Fruit fly (Drosophila melanogaster) whole organism, wandering third instar larva: Measurements from ENCODE around the gene CG43367.

Experiments used
- CG32264 ChIP-seq: fragments of 200-800 bp; sonication (Bioruptor generic); optimal IDR thresholded peaks from 2 replicates; lab custom pipeline; 2016; ENCODE audit warnings: missing biosample characterization, missing genetic modification characterization
- GATAd ChIP-seq: sonication (Bioruptor generic); optimal IDR thresholded peaks from 2 replicates; lab custom pipeline; 2016; ENCODE audit warnings: missing biosample characterization, missing genetic modification characterization
- HLH106 ChIP-seq: fragments of 200-800 bp; optimal IDR thresholded peaks from 3 replicates; lab custom pipeline; 2019; ENCODE audit warnings: missing biosample characterization, mild to moderate bottlenecking, missing genetic modification characterization, moderate library complexity
- Hnf4 ChIP-seq: fragments of 200-800 bp; sonication (Bioruptor generic); optimal IDR thresholded peaks from 2 replicates; lab custom pipeline; 2016; ENCODE audit warnings: missing biosample characterization, mild to moderate bottlenecking, missing genetic modification characterization
- Hr78 ChIP-seq: fragments of >200 bp; optimal IDR thresholded peaks from 2 replicates; lab custom pipeline; 2017; ENCODE audit warnings: missing biosample characterization, missing genetic modification characterization
- Sp1 ChIP-seq: fragments of 200-800 bp; sonication (Bioruptor generic); optimal IDR thresholded peaks from 3 replicates; lab custom pipeline; 2019; ENCODE audit warnings: missing biosample characterization, mild to moderate bottlenecking, missing genetic modification characterization, moderate library complexity
- brk ChIP-seq: fragments of 200-800 bp; sonication (Bioruptor generic); optimal IDR thresholded peaks from 2 replicates; lab custom pipeline; 2016; ENCODE audit warnings: missing biosample characterization, mild to moderate bottlenecking, missing genetic modification characterization
- dl ChIP-seq, 2 experiments: fragments of 175-275, 200-275 bp in 1 of 2; fragments of 200-275 bp in 1 of 2; sonication (Bioruptor generic); optimal IDR thresholded peaks; lab custom pipeline; 2018; ENCODE audit warnings: mild to moderate bottlenecking in 2 of 2, missing biosample characterization in 2 of 2, missing genetic modification characterization in 2 of 2, moderate library complexity in 2 of 2; ENCODE audit not compliant: partially characterized antibody in 2 of 2, insufficient read depth in 1 of 2
- h ChIP-seq: fragments of 200-800 bp; sonication (Bioruptor generic); optimal IDR thresholded peaks from 3 replicates; lab custom pipeline; 2016; ENCODE audit warnings: missing biosample characterization, mild to moderate bottlenecking, missing genetic modification characterization
- jim ChIP-seq: fragments of 175-275, 200-325 bp; sonication (Bioruptor generic); optimal IDR thresholded peaks from 2 replicates; lab custom pipeline; 2016; ENCODE audit warnings: missing biosample characterization, mild to moderate bottlenecking, missing genetic modification characterization
- psq ChIP-seq: fragments of 200-800 bp; sonication (Bioruptor generic); optimal IDR thresholded peaks from 3 replicates; lab custom pipeline; 2017; ENCODE audit warnings: missing biosample characterization, mild to moderate bottlenecking, missing genetic modification characterization, moderate library complexity
- sage ChIP-seq: fragments of 200-800 bp; sonication (Bioruptor generic); optimal IDR thresholded peaks from 2 replicates; lab custom pipeline; 2016; ENCODE audit warnings: missing biosample characterization, mild to moderate bottlenecking, missing genetic modification characterization
- usp ChIP-seq: fragments of >200 bp; optimal IDR thresholded peaks from 2 replicates; lab custom pipeline; 2017; ENCODE audit warnings: missing biosample characterization, missing genetic modification characterization
- woc ChIP-seq: sonication (Bioruptor generic); optimal IDR thresholded peaks from 2 replicates; lab custom pipeline; 2016; ENCODE audit warnings: missing biosample characterization, mild to moderate bottlenecking, missing genetic modification characterization

DNA sequence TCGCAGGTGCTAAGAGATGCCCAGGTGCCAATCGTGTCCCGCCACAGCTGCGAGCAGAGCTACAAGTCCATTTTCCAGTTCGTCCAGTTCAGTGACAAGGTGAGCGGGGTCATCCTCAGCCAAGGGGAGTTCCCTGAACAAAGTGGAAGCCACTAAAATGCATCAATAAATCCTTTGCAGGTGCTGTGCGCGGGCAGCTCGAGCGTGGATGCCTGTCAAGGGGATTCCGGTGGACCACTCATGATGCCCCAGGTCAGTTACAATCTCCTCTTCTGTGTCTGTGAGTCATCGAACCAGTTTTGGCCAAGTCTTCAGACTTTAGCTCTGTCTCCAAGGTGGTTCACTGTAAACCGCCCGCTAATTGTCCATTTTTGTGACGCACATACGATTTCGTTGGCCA, 48.6 kb upstream of the CG43367 start:
- no peak for TF ChIP-seq CG32264
- no peak for TF ChIP-seq sage (GFP tag; lab: Kevin White, UChicago)
- TF ChIP-seq Hr78 (GFP tag; lab: Kevin White, UChicago): no peak
- TF ChIP-seq jim: no peak
- TF ChIP-seq GATAd: no peak
- no peak for TF ChIP-seq Hnf4 (GFP tag; lab: Kevin White, UChicago)
- TF ChIP-seq HLH106 (tag; lab: Kevin White, UChicago): no peak
- TF ChIP-seq psq: no peak
- TF ChIP-seq h (GFP tag; lab: Kevin White, UChicago): no peak
- TF ChIP-seq usp (GFP tag; lab: Kevin White, UChicago): no peak
- TF ChIP-seq woc (GFP tag; lab: Kevin White, UChicago): no peak
- TF ChIP-seq brk (GFP tag; lab: Kevin White, UChicago): no peak
- TF ChIP-seq Sp1: no peak
- TF ChIP-seq dl (GFP tag; optimal IDR thresholded peaks at IDR 0.05; lab: Kevin White, UChicago; ENCODE audit: insufficient read depth in 1 of 2, partially characterized antibody in 2 of 2): no peak
